Fruit fly (Drosophila melanogaster) whole organism, embryonic: ENCODE results near the gene Dhdds.

ENCODE experiments used
- ATbp ChIP-seq: fragments of 200-800 bp; sonication (Bioruptor generic); optimal IDR thresholded peaks from 2 replicates; lab custom pipeline; 2017; ENCODE audit warnings: missing biosample characterization, mild to moderate bottlenecking, missing genetic modification characterization, missing genetic modification reagents
- CG10209 ChIP-seq: fragments of 200-800 bp; sonication (Bioruptor generic); optimal IDR thresholded peaks from 3 replicates; lab custom pipeline; 2017; ENCODE audit warnings: missing biosample characterization, mild to moderate bottlenecking, missing genetic modification characterization, missing genetic modification reagents
- CG10654 ChIP-seq: fragments of 200-800 bp; sonication (Bioruptor generic); optimal IDR thresholded peaks from 2 replicates; lab custom pipeline; 2016; ENCODE audit warnings: missing biosample characterization, missing genetic modification characterization
- CG10959 ChIP-seq: fragments of 200-800 bp; sonication (Bioruptor generic); IDR thresholded peaks from 2 replicates; pipeline ENCODE4 v1.3.6; 2022; ENCODE audit warnings: missing biosample characterization, missing genetic modification characterization
- CG11695 ChIP-seq: fragments of 200-800 bp; sonication (Bioruptor generic); IDR thresholded peaks from 3 replicates; pipeline ENCODE4 v1.3.6; 2022; ENCODE audit warnings: missing biosample characterization, missing genetic modification characterization
- CG12071 ChIP-seq: fragments of 200-800 bp; sonication (Bioruptor generic); optimal IDR thresholded peaks from 3 replicates; lab custom pipeline; 2018; ENCODE audit warnings: missing biosample characterization, mild to moderate bottlenecking, missing genetic modification characterization
- CG12236 ChIP-seq: fragments of 200-800 bp; sonication (Bioruptor generic); optimal IDR thresholded peaks from 2 replicates; lab custom pipeline; 2016; ENCODE audit warnings: missing biosample characterization, missing genetic modification characterization
- CG12942 ChIP-seq: fragments of 200-800 bp; sonication (Bioruptor generic); optimal IDR thresholded peaks from 3 replicates; lab custom pipeline; 2016; ENCODE audit warnings: missing biosample characterization, missing genetic modification characterization
- CG14667 ChIP-seq: fragments of 200-800 bp; sonication (Bioruptor generic); IDR thresholded peaks from 2 replicates; pipeline ENCODE4 v1.3.6; 2022; ENCODE audit warnings: missing biosample characterization, missing genetic modification characterization
- CG15011 ChIP-seq: fragments of 200-800 bp; sonication (Bioruptor generic); optimal IDR thresholded peaks from 3 replicates; lab custom pipeline; 2018; ENCODE audit warnings: missing biosample characterization, mild to moderate bottlenecking, missing genetic modification characterization
- CG1602 ChIP-seq: fragments of 200-800 bp; sonication (Bioruptor generic); optimal IDR thresholded peaks from 3 replicates; lab custom pipeline; 2016; ENCODE audit warnings: missing biosample characterization, missing genetic modification characterization
- CG1647 ChIP-seq: fragments of 200-800 bp; sonication (Bioruptor generic); optimal IDR thresholded peaks from 3 replicates; lab custom pipeline; 2016; ENCODE audit warnings: missing biosample characterization, missing genetic modification characterization
- CG16779 ChIP-seq: fragments of 200-800 bp; sonication (Bioruptor generic); IDR thresholded peaks from 2 replicates; pipeline ENCODE4 v1.3.6; 2022; ENCODE audit warnings: missing biosample characterization, missing genetic modification characterization
- CG16815 ChIP-seq: fragments of 200-800 bp; sonication (Bioruptor generic); optimal IDR thresholded peaks from 3 replicates; lab custom pipeline; 2017; ENCODE audit warnings: missing biosample characterization, mild to moderate bottlenecking, missing genetic modification characterization
- CG2712 ChIP-seq: fragments of 200-800 bp; optimal IDR thresholded peaks from 3 replicates; lab custom pipeline; 2019; ENCODE audit warnings: missing biosample characterization, mild to moderate bottlenecking, missing genetic modification characterization, moderate library complexity
- CG30020 ChIP-seq: fragments of 200-800 bp; optimal IDR thresholded peaks from 2 replicates; lab custom pipeline; 2019; ENCODE audit warnings: missing biosample characterization, mild to moderate bottlenecking, missing genetic modification characterization, moderate library complexity
- CG5245 ChIP-seq: fragments of 200-800 bp; sonication (Bioruptor generic); optimal IDR thresholded peaks from 3 replicates; lab custom pipeline; 2016; ENCODE audit warnings: missing biosample characterization, missing genetic modification characterization
- CG9727 ChIP-seq: fragments of 200-800 bp; sonication (Bioruptor generic); optimal IDR thresholded peaks from 3 replicates; lab custom pipeline; 2017; ENCODE audit warnings: missing biosample characterization, mild to moderate bottlenecking, missing genetic modification characterization
- D19A ChIP-seq: fragments of 200-800 bp; optimal IDR thresholded peaks from 3 replicates; lab custom pipeline; 2019; ENCODE audit warnings: missing biosample characterization, mild to moderate bottlenecking, missing genetic modification characterization, moderate library complexity
- Dbx ChIP-seq: fragments of 200-800 bp; sonication (Bioruptor generic); IDR thresholded peaks from 3 replicates; pipeline ENCODE4 v1.3.6; 2022; ENCODE audit warnings: missing biosample characterization, missing genetic modification characterization
- Elba2 ChIP-seq: fragments of 200-800 bp; sonication (Bioruptor generic); optimal IDR thresholded peaks from 3 replicates; lab custom pipeline; 2016; ENCODE audit warnings: missing biosample characterization, missing genetic modification characterization
- HLH3B ChIP-seq: fragments of 200-800 bp; sonication (Bioruptor generic); IDR thresholded peaks from 2 replicates; pipeline ENCODE4 v1.3.6; 2022; ENCODE audit warnings: missing biosample characterization, missing genetic modification characterization
- Hey ChIP-seq: fragments of 200-800 bp; sonication (Bioruptor generic); optimal IDR thresholded peaks from 3 replicates; lab custom pipeline; 2018; ENCODE audit warnings: missing biosample characterization, mild to moderate bottlenecking, missing genetic modification characterization
- Hr3 ChIP-seq: fragments of 200-800 bp; sonication (Bioruptor generic); optimal IDR thresholded peaks from 3 replicates; lab custom pipeline; 2016; ENCODE audit warnings: missing biosample characterization, missing genetic modification characterization
- Hr39 ChIP-seq: fragments of >200 bp; optimal IDR thresholded peaks from 2 replicates; lab custom pipeline; 2017
- Hr78 ChIP-seq, 2 experiments: fragments of 200-800 bp in 1 of 2; fragments of >200 bp in 1 of 2; sonication (Bioruptor generic) in 1 of 2; optimal IDR thresholded peaks; 2 replicates each; lab custom pipeline; 2017 to 2019; ENCODE audit warnings: missing biosample characterization in 2 of 2, missing genetic modification characterization in 2 of 2, mild to moderate bottlenecking in 1 of 2, moderate library complexity in 1 of 2
- Lhr ChIP-seq: fragments of 200-800 bp; sonication (Bioruptor generic); optimal IDR thresholded peaks from 3 replicates; lab custom pipeline; 2017; ENCODE audit warnings: mild to moderate bottlenecking, missing biosample characterization, missing genetic modification reagents, missing genetic modification characterization
- Lim3 ChIP-seq: fragments of 200-800 bp; sonication (Bioruptor generic); IDR thresholded peaks from 2 replicates; pipeline ENCODE4 v1.3.6; 2022; ENCODE audit warnings: missing biosample characterization, missing genetic modification characterization
- Mad ChIP-seq: fragments of 200-800 bp; sonication (Bioruptor generic); optimal IDR thresholded peaks from 2 replicates; lab custom pipeline; 2016; ENCODE audit warnings: missing biosample characterization, missing genetic modification characterization
- Max ChIP-seq: fragments of 200-800 bp; sonication (Bioruptor generic); optimal IDR thresholded peaks from 2 replicates; lab custom pipeline; 2016; ENCODE audit warnings: missing biosample characterization, mild to moderate bottlenecking, missing genetic modification characterization
- Mes4 ChIP-seq: fragments of 200-800 bp; sonication (Bioruptor generic); optimal IDR thresholded peaks from 2 replicates; lab custom pipeline; 2016; ENCODE audit warnings: missing biosample characterization, missing genetic modification characterization
- Mrtf ChIP-seq: fragments of 200-800 bp; sonication (Bioruptor generic); IDR thresholded peaks from 3 replicates; pipeline ENCODE4 v1.3.6; 2022; ENCODE audit warnings: missing biosample characterization, missing genetic modification characterization
- NC2α ChIP-seq: fragments of 200-800 bp; sonication (Bioruptor generic); optimal IDR thresholded peaks from 2 replicates; lab custom pipeline; 2016; ENCODE audit warnings: missing biosample characterization, missing genetic modification characterization
- Nf-YA ChIP-seq: fragments of 200-800 bp; sonication (Bioruptor generic); IDR thresholded peaks from 2 replicates; pipeline ENCODE4 v1.3.6; 2022; ENCODE audit warnings: missing biosample characterization, missing genetic modification characterization
- Nf-YC ChIP-seq: fragments of 200-800 bp; optimal IDR thresholded peaks from 3 replicates; lab custom pipeline; 2019; ENCODE audit warnings: missing biosample characterization, mild to moderate bottlenecking, missing genetic modification characterization, moderate library complexity
- ara ChIP-seq: fragments of 200-800 bp; sonication (Bioruptor generic); IDR thresholded peaks from 2 replicates; pipeline ENCODE4 v1.3.6; 2022; ENCODE audit warnings: missing biosample characterization, missing genetic modification characterization
- cwo ChIP-seq: fragments of 200-800 bp; sonication (Bioruptor generic); optimal IDR thresholded peaks from 3 replicates; lab custom pipeline; 2017; ENCODE audit warnings: missing biosample characterization, missing genetic modification characterization, mild to moderate bottlenecking, moderate library complexity, missing genetic modification reagents
- dpn ChIP-seq, 2 experiments: fragments of 200-800 bp; sonication (Bioruptor generic); optimal IDR thresholded peaks; 3 replicates each; lab custom pipeline; 2016; ENCODE audit warnings: missing biosample characterization in 2 of 2, missing genetic modification characterization in 2 of 2
- esg ChIP-seq: fragments of 200-800 bp; sonication (Bioruptor generic); conservative IDR thresholded peaks from 2 replicates; pipeline ENCODE4 v1.3.6; 2022; ENCODE audit warnings: missing biosample characterization, missing genetic modification characterization
- fu2 ChIP-seq: fragments of 200-800 bp; sonication (Bioruptor generic); optimal IDR thresholded peaks from 2 replicates; lab custom pipeline; 2016; ENCODE audit warnings: missing biosample characterization, missing genetic modification characterization
- gem ChIP-seq: fragments of 200-800 bp; sonication (Bioruptor generic); optimal IDR thresholded peaks from 2 replicates; lab custom pipeline; 2019; ENCODE audit warnings: missing biosample characterization, mild to moderate bottlenecking, missing genetic modification characterization, moderate library complexity
- h ChIP-seq: fragments of >200 bp; optimal IDR thresholded peaks from 2 replicates; lab custom pipeline; 2017
- hbn ChIP-seq: fragments of 200-800 bp; sonication (Bioruptor generic); IDR thresholded peaks from 2 replicates; pipeline ENCODE4 v1.3.6; 2022; ENCODE audit warnings: missing biosample characterization, missing genetic modification characterization; ENCODE audit not compliant: partially characterized antibody
- jumu ChIP-seq: fragments of 200-800 bp; sonication (Bioruptor generic); optimal IDR thresholded peaks from 3 replicates; lab custom pipeline; 2016; ENCODE audit warnings: missing biosample characterization, missing genetic modification characterization
- klu ChIP-seq: fragments of 200-800 bp; sonication (Bioruptor generic); IDR thresholded peaks from 2 replicates; pipeline ENCODE4 v1.3.6; 2022; ENCODE audit warnings: missing biosample characterization, missing genetic modification characterization
- mld ChIP-seq: fragments of 200-800 bp; sonication (Bioruptor generic); IDR thresholded peaks from 3 replicates; pipeline ENCODE4 v1.3.6; 2022; ENCODE audit warnings: missing biosample characterization, missing genetic modification characterization; ENCODE audit not compliant: partially characterized antibody
- row ChIP-seq: fragments of 200-800 bp; sonication (Bioruptor generic); IDR thresholded peaks from 3 replicates; pipeline ENCODE4 v1.3.6; 2022; ENCODE audit warnings: missing biosample characterization, missing genetic modification characterization
- sna ChIP-seq: fragments of 200-800 bp; sonication (Bioruptor generic); IDR thresholded peaks from 2 replicates; pipeline ENCODE4 v1.3.6; 2022; ENCODE audit warnings: missing biosample characterization, missing genetic modification characterization; ENCODE audit not compliant: partially characterized antibody
- wek ChIP-seq: fragments of 200-800 bp; sonication (Bioruptor generic); optimal IDR thresholded peaks from 3 replicates; lab custom pipeline; 2018; ENCODE audit warnings: missing biosample characterization, mild to moderate bottlenecking, missing genetic modification characterization, moderate library complexity
- z ChIP-seq: fragments of 200-800 bp; sonication (Bioruptor generic); IDR thresholded peaks from 3 replicates; pipeline ENCODE4 v1.3.6; 2022; ENCODE audit warnings: missing biosample characterization, missing genetic modification characterization
- zf30C ChIP-seq: fragments of 200-800 bp; sonication (Bioruptor generic); optimal IDR thresholded peaks from 3 replicates; lab custom pipeline; 2018; ENCODE audit warnings: missing biosample characterization, mild to moderate bottlenecking, missing genetic modification characterization

Dhdds gene

DNA sequence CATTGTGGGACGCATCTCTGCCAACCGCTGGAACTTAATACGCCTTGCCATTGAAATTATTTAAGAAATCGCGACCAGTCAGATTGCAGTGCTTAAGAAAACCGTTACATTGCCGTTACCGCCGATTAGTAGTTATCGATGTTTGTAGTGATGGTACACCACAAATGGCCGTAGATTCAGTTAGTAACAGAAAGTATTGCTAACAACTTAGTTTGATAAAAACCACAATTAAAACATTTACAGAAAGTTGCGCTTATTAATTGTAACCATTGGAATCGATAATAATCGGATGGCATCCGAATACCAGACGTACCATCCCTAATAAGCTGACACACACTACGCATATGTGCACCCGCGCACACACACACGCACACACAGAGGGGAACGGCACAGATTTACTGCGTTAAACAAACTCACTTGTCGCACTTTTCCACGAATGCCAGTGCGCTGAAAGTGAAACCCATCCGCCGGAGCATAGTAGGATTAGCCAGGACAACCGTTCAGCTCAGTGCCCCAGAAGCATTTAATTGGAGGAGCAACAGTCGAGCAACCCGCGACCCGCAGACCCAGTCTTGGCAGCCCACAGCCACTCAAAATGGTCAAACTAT, 13.0 kb downstream of the Dhdds start, which contains the start of the genes hdm and Ykt6 (continued):
- TF ChIP-seq CG16815 = no peak
- TF ChIP-seq CG5245 (GFP tag; lab: Kevin White, UChicago) = peak; percentile 76
- TF ChIP-seq ATbp (GFP tag; lab: Kevin White, UChicago) = no peak
- no peak for TF ChIP-seq Lim3 (GFP tag; lab: Robert Waterston, UW)
- TF ChIP-seq dpn (GFP tag; optimal IDR thresholded peaks at IDR 0.05; lab: Kevin White, UChicago) = peak; percentile 86 to 87
- peak; percentile 71 for TF ChIP-seq CG14667
- no peak for TF ChIP-seq Hey
- no peak for TF ChIP-seq klu (GFP tag; lab: Robert Waterston, UW)
- TF ChIP-seq CG30020 (tag; lab: Kevin White, UChicago) = peak; percentile 44
- TF ChIP-seq CG12942 (GFP tag; lab: Kevin White, UChicago) = peak; percentile 80
- TF ChIP-seq fu2 (GFP tag; lab: Kevin White, UChicago) = peak; percentile 70
- peak; percentile 56; the same call in 1 of the 2 replicates for TF ChIP-seq CG16779 (GFP tag; lab: Robert Waterston, UW)
- peak; percentile 56 for TF ChIP-seq Max (GFP tag; lab: Kevin White, UChicago)
- peak; percentile 61 for TF ChIP-seq Nf-YC (tag; lab: Kevin White, UChicago)
- no peak for TF ChIP-seq cwo (GFP tag; lab: Kevin White, UChicago)
- TF ChIP-seq Hr39 (lab: Kevin White, UChicago) = no peak
- peak; percentile 83 for TF ChIP-seq gem (tag; lab: Kevin White, UChicago)
- peak; percentile 71 for TF ChIP-seq CG10654 (GFP tag; lab: Kevin White, UChicago)
- TF ChIP-seq row (GFP tag; lab: Robert Waterston, UW) = peak; percentile 85
- TF ChIP-seq z (GFP tag; lab: Robert Waterston, UW) = no peak
- TF ChIP-seq CG1602 (GFP tag; lab: Kevin White, UChicago) = peak; percentile 76
- peak; percentile 59 for TF ChIP-seq D19A (tag; lab: Kevin White, UChicago)
- peak; percentile 34 for TF ChIP-seq CG12236 (GFP tag; lab: Kevin White, UChicago)
- peak; percentile 86 for TF ChIP-seq jumu (GFP tag; lab: Kevin White, UChicago)
- peak; percentile 65 for TF ChIP-seq esg (GFP tag; lab: Robert Waterston, UW)
- TF ChIP-seq wek = peak; percentile 51
- peak; percentile 46 for TF ChIP-seq Hr3 (GFP tag; lab: Kevin White, UChicago)
- TF ChIP-seq hbn (GFP tag; lab: Robert Waterston, UW) = peak; percentile 96
- peak; percentile 5 for TF ChIP-seq Elba2
- TF ChIP-seq Hr78 (GFP tag; optimal IDR thresholded peaks at IDR 0.05; lab: Kevin White, UChicago) = no peak
- peak; percentile 85 for TF ChIP-seq ara (GFP tag; lab: Robert Waterston, UW)
- TF ChIP-seq NC2α (GFP tag; lab: Kevin White, UChicago) = peak; percentile 51
- peak; percentile 81 for TF ChIP-seq CG11695 (GFP tag; lab: Robert Waterston, UW)
- peak; percentile 77 for TF ChIP-seq HLH3B (GFP tag; lab: Robert Waterston, UW)
- TF ChIP-seq CG1647 (GFP tag; lab: Kevin White, UChicago) = peak; percentile 72
- peak; percentile 83 for TF ChIP-seq CG2712 (tag; lab: Kevin White, UChicago)
- peak; percentile 87 for TF ChIP-seq Dbx (GFP tag; lab: Robert Waterston, UW)
- peak; percentile 75 for TF ChIP-seq CG10209 (GFP tag; lab: Kevin White, UChicago)
- peak; percentile 61 for TF ChIP-seq Mes4
- TF ChIP-seq Mrtf (GFP tag; lab: Robert Waterston, UW) = peak; percentile 65; the same call in 2 of the 3 replicates
- peak; percentile 58; the same call in 1 of the 2 replicates for TF ChIP-seq Nf-YA
- no peak for TF ChIP-seq zf30C (GFP tag; lab: Kevin White, UChicago)
- TF ChIP-seq h (lab: Kevin White, UChicago) = no peak
- TF ChIP-seq sna (GFP tag; lab: Robert Waterston, UW) = peak; percentile 97
- TF ChIP-seq CG10959 (GFP tag; lab: Robert Waterston, UW) = peak; percentile 74
- peak; percentile 52 for TF ChIP-seq Lhr (GFP tag; lab: Kevin White, UChicago)
- TF ChIP-seq mld (GFP tag; lab: Robert Waterston, UW) = peak; percentile 84; the same call in 2 of the 3 replicates
- peak; percentile 74 for TF ChIP-seq Mad (GFP tag; lab: Kevin White, UChicago)
- no peak for TF ChIP-seq CG12071
- no peak for TF ChIP-seq CG15011 (GFP tag; lab: Kevin White, UChicago)
- peak; percentile 63 for TF ChIP-seq CG9727 (GFP tag; lab: Kevin White, UChicago)
